Fruit fly (Drosophila melanogaster) whole organism, prepupa: Measurements from ENCODE around the gene CG1637.
A peak's percentile ranks its signal among the peaks of the same experiment; 100 is the strongest.

Experiments
- Blimp-1 ChIP-seq: fragments of 200-800 bp; sonication (Bioruptor generic); optimal IDR thresholded peaks from 3 replicates; lab custom pipeline; 2017; ENCODE audit warnings: missing biosample characterization, missing genetic modification characterization, mild to moderate bottlenecking, moderate library complexity, missing genetic modification reagents
- CG10631 ChIP-seq: fragments of 200-800 bp; sonication (Bioruptor generic); optimal IDR thresholded peaks from 2 replicates; lab custom pipeline; 2016; ENCODE audit warnings: missing biosample characterization, missing genetic modification characterization
- CG10669 ChIP-seq: fragments of 200-800 bp; sonication (Bioruptor generic); optimal IDR thresholded peaks from 3 replicates; lab custom pipeline; 2018; ENCODE audit warnings: missing biosample characterization, mild to moderate bottlenecking, missing genetic modification characterization, moderate library complexity
- CG11294 ChIP-seq: fragments of 200-800 bp; sonication (Bioruptor generic); IDR thresholded peaks from 2 replicates; pipeline ENCODE4 v1.3.6; 2022; ENCODE audit warnings: missing biosample characterization, missing genetic modification characterization
- CG11762 ChIP-seq: fragments of 200-800 bp; sonication (Bioruptor generic); optimal IDR thresholded peaks from 3 replicates; lab custom pipeline; 2016; ENCODE audit warnings: missing biosample characterization, missing genetic modification characterization; ENCODE audit not compliant: insufficient read depth
- CG11902 ChIP-seq: fragments of 200-800 bp; sonication (Bioruptor generic); optimal IDR thresholded peaks from 3 replicates; lab custom pipeline; 2016; ENCODE audit warnings: missing biosample characterization, missing genetic modification characterization
- CG15336 ChIP-seq: fragments of 200-800 bp; sonication (Bioruptor generic); IDR thresholded peaks from 2 replicates; pipeline ENCODE4 v1.3.6; 2022; ENCODE audit warnings: missing biosample characterization, missing genetic modification characterization
- CG1621 ChIP-seq: fragments of 200-800 bp; sonication (Bioruptor generic); optimal IDR thresholded peaks from 3 replicates; lab custom pipeline; 2018; ENCODE audit warnings: missing biosample characterization, mild to moderate bottlenecking, missing genetic modification characterization
- CG3032 ChIP-seq: fragments of 200-800 bp; optimal IDR thresholded peaks from 2 replicates; lab custom pipeline; 2019; ENCODE audit warnings: missing biosample characterization, mild to moderate bottlenecking, missing genetic modification characterization, moderate library complexity
- CG32006 ChIP-seq: fragments of 200-800 bp; sonication (Bioruptor generic); optimal IDR thresholded peaks from 3 replicates; lab custom pipeline; 2017; ENCODE audit warnings: missing biosample characterization, mild to moderate bottlenecking, missing genetic modification characterization
- CG34406 ChIP-seq: fragments of 200-800 bp; sonication (Bioruptor generic); optimal IDR thresholded peaks from 3 replicates; lab custom pipeline; 2016; ENCODE audit warnings: missing biosample characterization, missing genetic modification characterization
- CG3919 ChIP-seq: fragments of 200-800 bp; sonication (Bioruptor generic); optimal IDR thresholded peaks from 3 replicates; lab custom pipeline; 2016; ENCODE audit warnings: missing biosample characterization, missing genetic modification characterization
- CG6792 ChIP-seq: fragments of 200-800 bp; sonication (Bioruptor generic); optimal IDR thresholded peaks from 3 replicates; lab custom pipeline; 2016; ENCODE audit warnings: missing biosample characterization, missing genetic modification characterization
- CG6808 ChIP-seq: fragments of 200-800 bp; sonication (Bioruptor generic); optimal IDR thresholded peaks from 3 replicates; lab custom pipeline; 2017; ENCODE audit warnings: missing biosample characterization, missing genetic modification characterization, mild to moderate bottlenecking, moderate library complexity, missing genetic modification reagents
- CG6854 ChIP-seq: fragments of 200-800 bp; sonication (Bioruptor generic); optimal IDR thresholded peaks from 2 replicates; lab custom pipeline; 2017; ENCODE audit warnings: missing biosample characterization, mild to moderate bottlenecking, missing genetic modification characterization
- CG7368 ChIP-seq: fragments of 200-800 bp; sonication (Bioruptor generic); optimal IDR thresholded peaks from 3 replicates; lab custom pipeline; 2016; ENCODE audit warnings: missing biosample characterization, missing genetic modification characterization
- CG8119 ChIP-seq: fragments of 200-800 bp; sonication (Bioruptor generic); IDR thresholded peaks from 3 replicates; pipeline ENCODE4 v1.3.6; 2022; ENCODE audit warnings: missing biosample characterization, missing genetic modification characterization
- Eip78C ChIP-seq: fragments of 200-800 bp; sonication (Bioruptor generic); peaks from one replicate; lab custom pipeline; 2016; ENCODE audit warnings: missing biosample characterization, missing genetic modification characterization
- Ets96B ChIP-seq: fragments of 200-800 bp; optimal IDR thresholded peaks from 2 replicates; lab custom pipeline; 2019; ENCODE audit warnings: missing biosample characterization, mild to moderate bottlenecking, missing genetic modification characterization, moderate library complexity
- Gug ChIP-seq: fragments of 200-800 bp; sonication (Bioruptor generic); IDR thresholded peaks from 2 replicates; pipeline ENCODE4 v1.3.6; 2022; ENCODE audit warnings: missing biosample characterization, missing genetic modification characterization
- Hr39 ChIP-seq: fragments of 200-800 bp; sonication (Bioruptor generic); optimal IDR thresholded peaks from 2 replicates; lab custom pipeline; 2016; ENCODE audit warnings: missing biosample characterization, missing genetic modification characterization
- Met ChIP-seq: fragments of 200-800 bp; sonication (Bioruptor generic); optimal IDR thresholded peaks from 3 replicates; lab custom pipeline; 2016; ENCODE audit warnings: missing biosample characterization, missing genetic modification characterization
- OdsH ChIP-seq: fragments of 200-800 bp; sonication (Bioruptor generic); optimal IDR thresholded peaks from 3 replicates; lab custom pipeline; 2016; ENCODE audit warnings: missing biosample characterization, missing genetic modification characterization
- Sox102F ChIP-seq: fragments of 200-800 bp; sonication (Bioruptor generic); optimal IDR thresholded peaks from 2 replicates; lab custom pipeline; 2016; ENCODE audit warnings: missing biosample characterization, mild to moderate bottlenecking, missing genetic modification characterization
- Sox14 ChIP-seq: fragments of 200-800 bp; sonication (Bioruptor generic); optimal IDR thresholded peaks from 3 replicates; lab custom pipeline; 2016; ENCODE audit warnings: missing biosample characterization, missing genetic modification characterization
- achi ChIP-seq: fragments of 200-800 bp; sonication (Bioruptor generic); optimal IDR thresholded peaks from 3 replicates; lab custom pipeline; 2016; ENCODE audit warnings: missing biosample characterization, missing genetic modification characterization
- cyc ChIP-seq: fragments of 200-800 bp; sonication (Bioruptor generic); optimal IDR thresholded peaks from 3 replicates; lab custom pipeline; 2016; ENCODE audit warnings: missing biosample characterization, missing genetic modification characterization
- dac ChIP-seq: fragments of 200-800 bp; sonication (Bioruptor generic); optimal IDR thresholded peaks from 2 replicates; lab custom pipeline; 2017; ENCODE audit warnings: missing biosample characterization, mild to moderate bottlenecking, missing genetic modification characterization
- eg ChIP-seq: fragments of 200-800 bp; sonication (Bioruptor generic); IDR thresholded peaks from 3 replicates; pipeline ENCODE4 v1.3.6; 2022; ENCODE audit warnings: missing biosample characterization, missing genetic modification characterization
- fd59A ChIP-seq: fragments of 200-800 bp; sonication (Bioruptor generic); optimal IDR thresholded peaks from 2 replicates; lab custom pipeline; 2017; ENCODE audit warnings: missing biosample characterization, mild to moderate bottlenecking, missing genetic modification characterization, missing genetic modification reagents
- fd85E ChIP-seq: fragments of 200-800 bp; sonication (Bioruptor generic); optimal IDR thresholded peaks from 3 replicates; lab custom pipeline; 2016; ENCODE audit warnings: missing biosample characterization, missing genetic modification characterization
- fkh ChIP-seq: fragments of 200-800 bp; sonication (Bioruptor generic); optimal IDR thresholded peaks from 3 replicates; lab custom pipeline; 2017; ENCODE audit warnings: missing biosample characterization, mild to moderate bottlenecking, missing genetic modification characterization, moderate library complexity
- lz ChIP-seq: fragments of 200-800 bp; sonication (Bioruptor generic); optimal IDR thresholded peaks from 3 replicates; lab custom pipeline; 2016; ENCODE audit warnings: missing biosample characterization, missing genetic modification characterization
- net ChIP-seq: fragments of 200-800 bp; sonication (Bioruptor generic); optimal IDR thresholded peaks from 3 replicates; lab custom pipeline; 2016; ENCODE audit warnings: missing biosample characterization, missing genetic modification characterization
- pdm3 ChIP-seq: fragments of 200-800 bp; sonication (Bioruptor generic); optimal IDR thresholded peaks from 3 replicates; lab custom pipeline; 2016; ENCODE audit warnings: missing biosample characterization, missing genetic modification characterization
- ss ChIP-seq, 2 experiments: fragments of 200-800 bp; sonication (Bioruptor generic); optimal IDR thresholded peaks; 2 replicates in 1 of 2; 3 replicates in 1 of 2; lab custom pipeline; 2017 to 2018; ENCODE audit warnings: mild to moderate bottlenecking in 2 of 2, missing biosample characterization in 2 of 2, missing genetic modification characterization in 2 of 2, moderate library complexity in 1 of 2
- svp ChIP-seq: fragments of 200-800 bp; sonication (Bioruptor generic); peaks from one replicate; lab custom pipeline; 2016; ENCODE audit warnings: missing biosample characterization, missing genetic modification characterization
- topi ChIP-seq: fragments of 200-800 bp; sonication (Bioruptor generic); optimal IDR thresholded peaks from 3 replicates; lab custom pipeline; 2016; ENCODE audit warnings: missing biosample characterization, missing genetic modification characterization

Gene CG1637

dm6 chrX:10846972-10847435 lies 30.7 kb downstream of the CG1637 start, which contains the start of gene sbr (continued):
- no peak for TF ChIP-seq CG7368

- TF ChIP-seq CG15336 (GFP tag; lab: Robert Waterston, UW), result no peak
- no peak for TF ChIP-seq CG6792 (GFP tag; lab: Kevin White, UChicago)
These were observed 32.4 kb downstream of the CG1637 start for dm6 chrX:10845256-10845655.

- no peak for TF ChIP-seq CG3919
- no peak for TF ChIP-seq cyc (GFP tag; lab: Kevin White, UChicago)
- TF ChIP-seq CG6808 (GFP tag; lab: Kevin White, UChicago), result no peak
- no peak for TF ChIP-seq Gug (GFP tag; lab: Robert Waterston, UW)
- TF ChIP-seq Eip78C (GFP tag; lab: Kevin White, UChicago), result no peak
- no peak for TF ChIP-seq lz (GFP tag; lab: Kevin White, UChicago)
- TF ChIP-seq, all 60 proteins: peak for 0
These were observed 32.9 kb downstream of the CG1637 start, which contains the start of gene CG32669 for dm6 chrX:10844807-10845206. TSS of gene CG32669 (minus strand) at chrX:10845081.

dm6 chrX:10841717-10842255 lies 35.9 kb downstream of the CG1637 start, which contains the start of gene CG15209:
TSS of gene CG15209 (plus strand) at chrX:10842205.
- no peak for TF ChIP-seq fd85E
- peak in 1 of 2 experiments; percentile 5 for TF ChIP-seq ss (GFP tag; optimal IDR thresholded peaks at IDR 0.05; lab: Kevin White, UChicago)
- TF ChIP-seq Eip78C (GFP tag; lab: Kevin White, UChicago), result peak; percentile 51
- TF ChIP-seq Met, result no peak
- TF ChIP-seq topi (GFP tag; lab: Kevin White, UChicago), result peak; percentile 16
- TF ChIP-seq CG32006 (GFP tag; lab: Kevin White, UChicago), result peak; percentile 30
- TF ChIP-seq lz (GFP tag; lab: Kevin White, UChicago), result peak; percentile 0
- peak; percentile 73 for TF ChIP-seq svp (GFP tag; lab: Kevin White, UChicago)

- TF ChIP-seq achi (GFP tag; lab: Kevin White, UChicago), result no peak
- no peak for TF ChIP-seq CG34406 (GFP tag; lab: Kevin White, UChicago)
- peak; percentile 42 for TF ChIP-seq fkh (GFP tag; lab: Kevin White, UChicago)
- peak; percentile 26 for TF ChIP-seq svp (GFP tag; lab: Kevin White, UChicago)
These were observed 36.7 kb downstream of the CG1637 start for dm6 chrX:10840892-10841564.

dm6 chrX:10838962-10839361 lies 38.7 kb downstream of the CG1637 start, which contains the start of gene CG15210:
TSS of gene CG15210 (plus strand) at chrX:10839230.
- TF ChIP-seq dac (no peak), Ets96B (tag; lab: Kevin White, UChicago) (no peak), CG11762 (GFP tag; lab: Kevin White, UChicago) (no peak), CG3032 (tag; lab: Kevin White, UChicago) (no peak), pdm3 (GFP tag; lab: Kevin White, UChicago) (no peak), Sox102F (GFP tag; lab: Kevin White, UChicago) (no peak), CG11294 (no peak), Blimp-1 (GFP tag; lab: Kevin White, UChicago) (no peak), Eip78C (GFP tag; lab: Kevin White, UChicago) (peak; percentile 29), CG8119 (GFP tag; lab: Robert Waterston, UW) (no peak), CG15336 (GFP tag; lab: Robert Waterston, UW) (no peak), net (GFP tag; lab: Kevin White, UChicago) (no peak), CG10669 (GFP tag; lab: Kevin White, UChicago) (no peak), CG6854 (GFP tag; lab: Kevin White, UChicago) (no peak), svp (GFP tag; lab: Kevin White, UChicago) (peak; percentile 53), CG10631 (no peak), Sox14 (GFP tag; lab: Kevin White, UChicago) (no peak), Hr39 (GFP tag; lab: Kevin White, UChicago) (no peak), fd59A (no peak), Gug (GFP tag; lab: Robert Waterston, UW) (no peak), fkh (GFP tag; lab: Kevin White, UChicago) (peak; percentile 27), eg (GFP tag; lab: Robert Waterston, UW) (no peak), CG11902 (GFP tag; lab: Kevin White, UChicago) (no peak), CG34406 (GFP tag; lab: Kevin White, UChicago) (no peak), CG1621 (no peak), OdsH (GFP tag; lab: Kevin White, UChicago) (no peak)
